Fruit fly (Drosophila melanogaster): Measurements from ENCODE around the gene SPE.

The SPE gene

DNA sequence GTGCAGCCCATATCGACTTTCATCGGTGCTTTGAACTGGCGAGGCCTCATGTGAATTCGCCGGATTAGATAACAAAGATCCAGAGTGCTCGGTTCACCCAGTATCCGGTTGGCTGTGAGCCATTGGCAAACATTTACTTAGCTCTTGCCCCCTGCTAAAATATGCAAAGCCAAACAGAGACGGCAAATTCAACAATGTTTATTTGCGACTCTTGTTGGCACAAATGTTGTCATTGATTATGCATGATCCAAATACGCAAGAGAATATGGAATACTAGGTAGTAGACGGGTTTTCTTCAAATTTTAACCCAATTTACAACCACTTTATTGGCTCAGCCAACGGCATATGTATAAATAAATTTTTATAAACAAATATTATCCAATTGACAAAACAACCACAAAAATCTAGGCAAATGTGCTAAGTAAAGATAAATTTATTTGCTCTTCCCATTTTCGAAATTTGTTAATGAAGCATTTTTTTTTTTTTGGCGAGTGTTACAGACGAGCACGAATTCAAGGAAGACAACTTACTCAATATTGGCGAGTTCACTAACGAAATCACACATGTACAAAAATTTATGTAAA, 33.4 kb upstream of the SPE start (continued):
- TF ChIP-seq Atf6 (GFP tag; IDR thresholded peaks at IDR 0.05): peak; percentile 81
- TF ChIP-seq usp (GFP tag; optimal IDR thresholded peaks at IDR 0.05): no peak
- no peak for TF ChIP-seq CG16779 (GFP tag; IDR thresholded peaks at IDR 0.05)
- TF ChIP-seq sug (tag; optimal IDR thresholded peaks at IDR 0.05): peak; percentile 51
- peak; percentile 54 for TF ChIP-seq zfh2 (GFP tag; optimal IDR thresholded peaks at IDR 0.05)
- TF ChIP-seq GATAe (GFP tag; conservative IDR thresholded peaks at IDR 0.05): no peak; the same call in 1 of the 2 replicates
- TF ChIP-seq CkIIα-i1 (GFP tag; IDR thresholded peaks at IDR 0.05): no peak; the same call in 1 of the 2 replicates
- TF ChIP-seq B-H2 (GFP tag; optimal IDR thresholded peaks at IDR 0.05): peak; percentile 20
- TF ChIP-seq kni (GFP tag; optimal IDR thresholded peaks at IDR 0.05): no peak
- TF ChIP-seq schlank (tag; optimal IDR thresholded peaks at IDR 0.05): peak; percentile 83
- TF ChIP-seq mld (GFP tag; IDR thresholded peaks at IDR 0.05; ENCODE audit: partially characterized antibody): no peak
- TF ChIP-seq tna (GFP tag; IDR thresholded peaks at IDR 0.05; ENCODE audit: partially characterized antibody): no peak
- peak; percentile 80 for TF ChIP-seq sens (GFP tag)
- TF ChIP-seq CG34422 (GFP tag; IDR thresholded peaks at IDR 0.05): peak; percentile 53; the same call in 1 of the 3 replicates
- TF ChIP-seq Oaz (GFP tag; IDR thresholded peaks at IDR 0.05): 0 out of 2 replicates have a peak, but pooled peaks have one; percentile 10
- no peak for TF ChIP-seq sr (GFP tag; IDR thresholded peaks at IDR 0.05)
- no peak for TF ChIP-seq CG8359 (GFP tag; optimal IDR thresholded peaks at IDR 0.05; ENCODE audit: borderline replicate concordance)
- peak; percentile 80 for TF ChIP-seq CG7987 (GFP tag; optimal IDR thresholded peaks at IDR 0.05)
- TF ChIP-seq Gug (GFP tag; IDR thresholded peaks at IDR 0.05): no peak
- TF ChIP-seq lola (GFP tag; optimal IDR thresholded peaks at IDR 0.05): no peak
- peak; percentile 31 for TF ChIP-seq CG18476 (GFP tag; optimal IDR thresholded peaks at IDR 0.05)
- no peak for TF ChIP-seq btn (GFP tag; optimal IDR thresholded peaks at IDR 0.05)
- peak; percentile 3; the same call in 1 of the 2 replicates for TF ChIP-seq Ada2b (GFP tag; IDR thresholded peaks at IDR 0.05)
- no peak for TF ChIP-seq kay (GFP tag; optimal IDR thresholded peaks at IDR 0.05)
- TF ChIP-seq ttk (GFP tag; IDR thresholded peaks at IDR 0.05): 0 out of 2 replicates have a peak, but pooled peaks have one; percentile 21
- TF ChIP-seq Trl (optimal IDR thresholded peaks at IDR 0.05): no peak
- TF ChIP-seq Trl (GFP tag; optimal IDR thresholded peaks at IDR 0.05): peak; percentile 55
- TF ChIP-seq CG9817 (tag; optimal IDR thresholded peaks at IDR 0.05): peak; percentile 67
- no peak for TF ChIP-seq ham (GFP tag; IDR thresholded peaks at IDR 0.05)
- TF ChIP-seq CG15011 (GFP tag; optimal IDR thresholded peaks at IDR 0.05): peak; percentile 62
- peak; percentile 78; the same call in 2 of the 3 replicates for TF ChIP-seq dysf (GFP tag; IDR thresholded peaks at IDR 0.05)
- no peak for TF ChIP-seq zf30C (GFP tag; optimal IDR thresholded peaks at IDR 0.05)
- no peak for TF ChIP-seq fd102C (GFP tag; optimal IDR thresholded peaks at IDR 0.05)
- peak; percentile 34; the same call in 1 of the 2 replicates for TF ChIP-seq MBD-R2 (GFP tag; IDR thresholded peaks at IDR 0.05)
- peak; percentile 63 for TF ChIP-seq CG9932 (GFP tag; IDR thresholded peaks at IDR 0.05)
- TF ChIP-seq bbx (GFP tag; IDR thresholded peaks at IDR 0.05; ENCODE audit: partially characterized antibody): no peak
- TF ChIP-seq Hr3 (GFP tag; optimal IDR thresholded peaks at IDR 0.05): no peak
- peak; percentile 38 for TF ChIP-seq CG1603 (tag; optimal IDR thresholded peaks at IDR 0.05)
- TF ChIP-seq Blimp-1 (GFP tag; optimal IDR thresholded peaks at IDR 0.05): no peak
- TF ChIP-seq luna (GFP tag; optimal IDR thresholded peaks at IDR 0.05): no peak
- no peak for TF ChIP-seq Elba2 (GFP tag; optimal IDR thresholded peaks at IDR 0.05)
- TF ChIP-seq chn (GFP tag; optimal IDR thresholded peaks at IDR 0.05): no peak
- no peak for TF ChIP-seq Atf-2 (GFP tag; optimal IDR thresholded peaks at IDR 0.05)
- TF ChIP-seq gcm2 (GFP tag; optimal IDR thresholded peaks at IDR 0.05): peak; percentile 27
- no peak for TF ChIP-seq tin (GFP tag; optimal IDR thresholded peaks at IDR 0.05)
- TF ChIP-seq sc (optimal IDR thresholded peaks at IDR 0.05): no peak
- no peak for TF ChIP-seq sc (GFP tag; optimal IDR thresholded peaks at IDR 0.05)
- 0 out of 3 replicates have a peak, but pooled peaks have one; percentile 27 for TF ChIP-seq zfh1 (GFP tag; IDR thresholded peaks at IDR 0.05)
- TF ChIP-seq chm (GFP tag; IDR thresholded peaks at IDR 0.05): no peak
- TF ChIP-seq ERR (GFP tag; optimal IDR thresholded peaks at IDR 0.05): peak; percentile 2
- TF ChIP-seq CG31365 (tag; optimal IDR thresholded peaks at IDR 0.05): peak; percentile 16
